Fruit fly (Drosophila melanogaster) whole organism, wandering third instar larva: ENCODE results near the gene CG2247.

Experiments
- Dif ChIP-seq: fragments of 200-275, 200-300 bp; sonication (Bioruptor generic); optimal IDR thresholded peaks from 2 replicates; lab custom pipeline; 2018; ENCODE audit warnings: missing biosample characterization, missing genetic modification characterization; ENCODE audit not compliant: partially characterized antibody
- GATAd ChIP-seq: sonication (Bioruptor generic); optimal IDR thresholded peaks from 2 replicates; lab custom pipeline; 2016; ENCODE audit warnings: missing biosample characterization, missing genetic modification characterization
- Hnf4 ChIP-seq: fragments of 200-800 bp; sonication (Bioruptor generic); optimal IDR thresholded peaks from 2 replicates; lab custom pipeline; 2016; ENCODE audit warnings: missing biosample characterization, mild to moderate bottlenecking, missing genetic modification characterization
- Hr78 ChIP-seq: fragments of >200 bp; optimal IDR thresholded peaks from 2 replicates; lab custom pipeline; 2017; ENCODE audit warnings: missing biosample characterization, missing genetic modification characterization
- Jra ChIP-seq: sonication (Bioruptor generic); optimal IDR thresholded peaks from 2 replicates; lab custom pipeline; 2016; ENCODE audit warnings: missing biosample characterization, missing genetic modification characterization
- Mio ChIP-seq: sonication (Bioruptor generic); optimal IDR thresholded peaks from 2 replicates; lab custom pipeline; 2016; ENCODE audit warnings: missing biosample characterization, missing genetic modification characterization
- Rel ChIP-seq, 2 experiments: fragments of 200-800 bp; sonication (Bioruptor generic) in 1 of 2; optimal IDR thresholded peaks; 2 replicates in 1 of 2; 3 replicates in 1 of 2; lab custom pipeline; 2016 to 2019; ENCODE audit warnings: mild to moderate bottlenecking in 2 of 2, missing biosample characterization in 2 of 2, missing genetic modification characterization in 2 of 2, moderate library complexity in 1 of 2
- fru ChIP-seq: fragments of 200-800 bp; sonication (Bioruptor generic); optimal IDR thresholded peaks from 3 replicates; lab custom pipeline; 2016; ENCODE audit warnings: missing biosample characterization, mild to moderate bottlenecking, missing genetic modification characterization
- jim ChIP-seq: fragments of 175-275, 200-325 bp; sonication (Bioruptor generic); optimal IDR thresholded peaks from 2 replicates; lab custom pipeline; 2016; ENCODE audit warnings: missing biosample characterization, mild to moderate bottlenecking, missing genetic modification characterization
- pan ChIP-seq: fragments of >200 bp; optimal IDR thresholded peaks from 2 replicates; lab custom pipeline; 2017
- rgr ChIP-seq: fragments of 200-800 bp; sonication (Bioruptor generic); optimal IDR thresholded peaks from 3 replicates; lab custom pipeline; 2016; ENCODE audit warnings: missing biosample characterization, mild to moderate bottlenecking, missing genetic modification characterization
- sv ChIP-seq: fragments of 200-800 bp; sonication (Bioruptor generic); optimal IDR thresholded peaks from 3 replicates; lab custom pipeline; 2016; ENCODE audit warnings: missing biosample characterization, missing genetic modification characterization
- usp ChIP-seq: fragments of >200 bp; optimal IDR thresholded peaks from 2 replicates; lab custom pipeline; 2017; ENCODE audit warnings: missing biosample characterization, missing genetic modification characterization
- woc ChIP-seq: sonication (Bioruptor generic); optimal IDR thresholded peaks from 2 replicates; lab custom pipeline; 2016; ENCODE audit warnings: missing biosample characterization, mild to moderate bottlenecking, missing genetic modification characterization

CG2247 gene

dm6 chrX:11556774-11557173 lies 54.7 kb downstream of the CG2247 start:
- TF ChIP-seq Jra (no peak), Dif (GFP tag; lab: Kevin White, UChicago) (no peak), Rel (GFP tag; optimal IDR thresholded peaks at IDR 0.05; lab: Kevin White, UChicago) (no peak), Rel (tag; optimal IDR thresholded peaks at IDR 0.05; lab: Kevin White, UChicago) (no peak), rgr (no peak), Hnf4 (no peak), fru (GFP tag; lab: Kevin White, UChicago) (no peak), pan (lab: Kevin White, UChicago) (no peak), Mio (GFP tag; lab: Kevin White, UChicago) (no peak), GATAd (no peak), jim (GFP tag; lab: Kevin White, UChicago) (no peak), usp (no peak), Hr78 (GFP tag; lab: Kevin White, UChicago) (no peak), woc (no peak), sv (GFP tag; lab: Kevin White, UChicago) (no peak)
